Worm (Caenorhabditis elegans): ENCODE measurements around the gene T10H9.8.

The T10H9.8 gene

DNA sequence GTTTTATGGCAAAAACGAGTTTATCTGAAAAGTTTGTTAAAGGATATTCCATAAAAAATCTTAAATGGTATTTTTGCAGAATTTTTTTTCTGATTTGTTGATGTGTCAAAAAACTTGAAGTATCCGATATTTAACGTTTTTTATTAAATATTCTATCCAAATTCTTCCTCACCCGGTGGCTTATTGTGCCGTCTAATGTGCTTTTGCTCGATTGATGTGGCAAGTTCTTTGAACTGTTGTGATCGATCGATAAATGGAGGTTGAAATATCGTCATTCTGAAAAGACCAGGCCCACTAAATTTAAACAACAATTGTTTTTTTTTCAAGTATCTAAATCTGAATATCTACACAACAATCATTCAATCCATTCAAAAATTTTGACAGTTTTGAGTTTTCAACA, 3.0 kb downstream of the T10H9.8 start, which contains the start of gene syx-18:
TSS of gene syx-18 (minus strand) at position 276 of the 400 bp plus-strand sequence.
- TF ChIP-seq unc-62 (GFP tag; optimal IDR thresholded peaks at IDR 0.05) (no peak), ama-1 (optimal IDR thresholded peaks at IDR 0.05) (peak; percentile 62)

DNA sequence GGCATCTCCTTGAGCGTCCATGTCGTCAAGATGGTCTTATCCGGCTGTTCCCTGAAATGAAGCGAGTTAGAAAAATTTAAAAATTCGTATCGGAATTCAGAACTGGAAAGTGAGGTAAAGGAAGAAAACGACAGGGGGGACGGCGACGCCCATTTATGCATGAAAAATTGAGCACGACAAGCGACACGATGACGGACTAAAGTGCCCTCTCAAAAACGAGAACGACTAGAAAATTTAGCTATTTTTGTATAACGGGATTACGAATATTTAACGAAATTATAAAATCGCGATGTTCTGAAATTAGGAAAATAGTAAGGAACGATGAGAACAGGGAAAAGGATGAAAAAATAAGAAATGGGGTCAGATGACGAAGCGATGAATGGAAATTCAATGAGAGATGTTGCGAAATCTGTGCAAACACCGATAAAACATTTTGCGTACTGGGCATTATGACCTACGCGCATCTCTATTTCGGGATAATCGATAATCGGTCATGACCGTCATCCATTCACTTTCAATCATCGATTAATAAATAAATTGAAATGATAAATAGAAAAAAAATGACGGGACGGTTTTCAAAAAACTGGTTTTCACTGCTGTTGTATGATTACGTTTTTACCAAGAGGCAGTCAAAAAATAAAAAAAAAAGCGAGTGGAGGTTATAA, 4.4 kb downstream of the T10H9.8 start, which contains the start of gene snb-1:
TSS of gene snb-1 (minus strand) at position 51 of the 665 bp plus-strand sequence.
- peak; percentile 12 for TF ChIP-seq ztf-4 (tag; optimal IDR thresholded peaks at IDR 0.05)
- no peak for TF ChIP-seq daf-12 (tag; optimal IDR thresholded peaks at IDR 0.05)
- peak; percentile 12 for TF ChIP-seq nhr-77 (tag; optimal IDR thresholded peaks at IDR 0.05)
- TF ChIP-seq egl-5 (tag; optimal IDR thresholded peaks at IDR 0.05) = peak; percentile 35
- no peak for TF ChIP-seq nhr-237 (tag; optimal IDR thresholded peaks at IDR 0.05)
- TF ChIP-seq egl-27 (tag; optimal IDR thresholded peaks at IDR 0.05) = no peak
- peak; percentile 13 for TF ChIP-seq nhr-43 (tag; optimal IDR thresholded peaks at IDR 0.05; ENCODE audit: poor library complexity, severe bottlenecking)
- TF ChIP-seq unc-39 (tag; optimal IDR thresholded peaks at IDR 0.05) = no peak
- no peak for TF ChIP-seq nhr-12 (tag; optimal IDR thresholded peaks at IDR 0.05)
- peak; percentile 34 for TF ChIP-seq lsy-12 (tag; optimal IDR thresholded peaks at IDR 0.05)
- TF ChIP-seq nhr-25 (tag; optimal IDR thresholded peaks at IDR 0.05) = peak; percentile 80
- TF ChIP-seq ceh-9 (tag; optimal IDR thresholded peaks at IDR 0.05) = no peak
- TF ChIP-seq ZK546.5 (tag; optimal IDR thresholded peaks at IDR 0.05) = no peak
- no peak for TF ChIP-seq tbx-2 (tag; optimal IDR thresholded peaks at IDR 0.05)
- TF ChIP-seq mdl-1 (tag; optimal IDR thresholded peaks at IDR 0.05) = no peak
- no peak for TF ChIP-seq ceh-16 (tag; optimal IDR thresholded peaks at IDR 0.05)
- TF ChIP-seq skn-1 (tag; optimal IDR thresholded peaks at IDR 0.05) = peak; percentile 35
- TF ChIP-seq pqm-1 (tag; optimal IDR thresholded peaks at IDR 0.05) = peak; percentile 54
- peak; percentile 29 for TF ChIP-seq lin-39 (tag; optimal IDR thresholded peaks at IDR 0.05)
- TF ChIP-seq elt-2 (tag; optimal IDR thresholded peaks at IDR 0.05) = peak; percentile 23
- no peak for TF ChIP-seq eor-1 (tag; optimal IDR thresholded peaks at IDR 0.05)
- peak; percentile 34 for TF ChIP-seq lin-15B (tag; optimal IDR thresholded peaks at IDR 0.05)
- no peak for TF ChIP-seq aly-2 (tag; optimal IDR thresholded peaks at IDR 0.05)
- peak; percentile 86 for TF ChIP-seq ceh-82 (tag; optimal IDR thresholded peaks at IDR 0.05)
- peak; percentile 42 for TF ChIP-seq jun-1 (tag; optimal IDR thresholded peaks at IDR 0.05)
- TF ChIP-seq fkh-10 (GFP tag; optimal IDR thresholded peaks at IDR 0.05) = no peak
- no peak for TF ChIP-seq sea-2 (GFP tag; optimal IDR thresholded peaks at IDR 0.05)
- TF ChIP-seq snpc-4 (tag; optimal IDR thresholded peaks at IDR 0.05) = peak; percentile 6
- TF ChIP-seq unc-62 (GFP tag; optimal IDR thresholded peaks at IDR 0.05) = no peak
- TF ChIP-seq nhr-23 (tag; optimal IDR thresholded peaks at IDR 0.05) = peak; percentile 97
- TF ChIP-seq pha-4 (tag; optimal IDR thresholded peaks at IDR 0.05) = peak; percentile 69
- no peak for TF ChIP-seq ama-1 (optimal IDR thresholded peaks at IDR 0.05)
- TF ChIP-seq nhr-28 (tag; optimal IDR thresholded peaks at IDR 0.05) = no peak
- TF ChIP-seq nfya-1 (tag; optimal IDR thresholded peaks at IDR 0.05; ENCODE audit: insufficient read depth) = peak; percentile 68
- peak; percentile 95 for TF ChIP-seq ceh-28 (tag; optimal IDR thresholded peaks at IDR 0.05)

DNA sequence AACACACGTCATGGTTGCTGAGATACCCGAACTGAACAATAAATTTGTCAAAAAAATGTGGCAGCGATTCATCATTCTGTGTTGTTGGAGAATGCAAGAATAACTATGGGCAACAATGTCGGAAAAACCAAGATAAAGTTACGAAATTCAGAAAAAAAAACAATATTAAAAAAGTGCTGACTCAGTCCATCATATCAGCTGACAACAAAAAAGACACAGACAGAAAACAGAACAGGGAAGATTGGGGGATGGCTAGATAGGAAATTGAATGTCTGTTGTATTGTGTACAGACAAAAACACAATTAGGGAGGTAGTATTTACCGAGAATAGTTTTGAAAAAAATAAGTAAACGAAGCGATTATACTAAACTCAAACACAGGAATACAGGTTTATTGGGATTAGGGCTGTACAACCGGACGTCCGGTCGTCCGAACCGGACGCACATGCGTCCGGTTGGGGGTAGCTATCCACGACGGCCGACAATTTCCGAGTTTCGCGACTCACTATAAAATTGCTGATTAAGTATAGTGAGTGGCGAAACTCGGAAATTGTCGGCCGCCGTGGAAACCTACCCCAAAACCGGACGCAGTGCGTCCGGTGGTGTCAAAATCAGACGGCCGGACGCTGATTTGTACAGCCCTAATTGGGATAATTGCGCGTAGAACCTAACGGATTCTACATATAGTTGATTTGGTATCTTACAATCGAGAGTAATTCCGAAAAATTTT, 5.5 kb downstream of the T10H9.8 start:
- no peak for TF ChIP-seq unc-39 (tag; optimal IDR thresholded peaks at IDR 0.05)
- no peak for TF ChIP-seq ceh-16 (tag; optimal IDR thresholded peaks at IDR 0.05)
- peak; percentile 7 for TF ChIP-seq ceh-28 (tag; optimal IDR thresholded peaks at IDR 0.05)
- TF ChIP-seq nhr-237 (tag; optimal IDR thresholded peaks at IDR 0.05) = no peak
- TF ChIP-seq elt-2 (tag; optimal IDR thresholded peaks at IDR 0.05) = peak; percentile 12
- TF ChIP-seq pha-4 (tag; optimal IDR thresholded peaks at IDR 0.05) = peak; percentile 59
- no peak for TF ChIP-seq zag-1 (tag; optimal IDR thresholded peaks at IDR 0.05)
- TF ChIP-seq mml-1 (tag; optimal IDR thresholded peaks at IDR 0.05) = no peak

Data from whole organism, L3 larva.